Worm (Caenorhabditis elegans) whole organism, L2 larva: ENCODE data around the gene rsd-2.

Source experiments
- C34F6.9 ChIP-seq: fragments of 150-350 bp; optimal IDR thresholded peaks from 2 replicates; lab custom pipeline; 2014; ENCODE audit warnings: missing biosample characterization, missing genetic modification characterization
- R02D3.7 ChIP-seq: fragments of 150-350 bp; optimal IDR thresholded peaks from 2 replicates; lab custom pipeline; 2014; ENCODE audit warnings: missing biosample characterization, missing genetic modification characterization
- Y55F3AM.14 ChIP-seq: fragments of 200-800 bp; sonication (Bioruptor generic); optimal IDR thresholded peaks from 2 replicates; lab custom pipeline; 2018; ENCODE audit warnings: mild to moderate bottlenecking, missing genetic modification characterization, missing compliant biosample characterization
- alr-1 ChIP-seq: fragments of 150-350 bp; optimal IDR thresholded peaks from 2 replicates; lab custom pipeline; 2014; ENCODE audit warnings: missing biosample characterization, missing genetic modification characterization
- aly-2 ChIP-seq: fragments of 150-350 bp; optimal IDR thresholded peaks from 2 replicates; lab custom pipeline; 2014; ENCODE audit warnings: missing biosample characterization, missing genetic modification characterization
- ama-1 ChIP-seq: fragments of 150-350 bp; optimal IDR thresholded peaks from 2 replicates; lab custom pipeline; 2018; ENCODE audit warnings: inconsistent platforms
- blmp-1 ChIP-seq: sonication (generic microtip); optimal IDR thresholded peaks from 2 replicates; lab custom pipeline; 2017; ENCODE audit warnings: missing genetic modification characterization, mild to moderate bottlenecking, missing compliant biosample characterization, antibody characterized with exemption, moderate library complexity; ENCODE audit not compliant: insufficient read depth
- ceh-82 ChIP-seq: fragments of 150-350 bp; optimal IDR thresholded peaks from 2 replicates; lab custom pipeline; 2014; ENCODE audit warnings: missing biosample characterization, missing genetic modification characterization
- crh-2 ChIP-seq: sonication (generic microtip); optimal IDR thresholded peaks from 2 replicates; lab custom pipeline; 2017; ENCODE audit warnings: missing biosample characterization, missing genetic modification characterization
- dmd-4 ChIP-seq: sonication (generic microtip); optimal IDR thresholded peaks from 2 replicates; lab custom pipeline; 2017; ENCODE audit warnings: missing biosample characterization, missing genetic modification characterization
- egl-27 ChIP-seq: sonication (generic microtip); optimal IDR thresholded peaks from 3 replicates; lab custom pipeline; 2017; ENCODE audit warnings: missing biosample characterization, missing genetic modification reagents, missing genetic modification characterization
- fos-1 ChIP-seq: fragments of 150-350 bp; optimal IDR thresholded peaks from 2 replicates; lab custom pipeline; 2014; ENCODE audit warnings: missing biosample characterization, missing genetic modification characterization
- lin-11 ChIP-seq: fragments of 150-350 bp; sonication (generic microtip); optimal IDR thresholded peaks from 2 replicates; lab custom pipeline; 2014; ENCODE audit warnings: missing biosample characterization, missing genetic modification characterization, inconsistent platforms, mixed read lengths
- lin-39 ChIP-seq: fragments of 150-350 bp; optimal IDR thresholded peaks from 2 replicates; lab custom pipeline; 2014; ENCODE audit warnings: missing biosample characterization, missing genetic modification reagents, missing genetic modification characterization
- lsy-2 ChIP-seq, 2 experiments: fragments of 150-350 bp in 1 of 2; sonication (generic microtip) in 1 of 2; optimal IDR thresholded peaks; 2 replicates each; lab custom pipeline; 2014 to 2017; ENCODE audit warnings: missing biosample characterization in 2 of 2, missing genetic modification characterization in 2 of 2
- mbf-1 ChIP-seq: sonication (generic microtip); optimal IDR thresholded peaks from 2 replicates; lab custom pipeline; 2017; ENCODE audit warnings: missing biosample characterization, missing genetic modification characterization
- mdl-1 ChIP-seq, 2 experiments: fragments of 150-350 bp in 1 of 2; sonication (generic microtip) in 1 of 2; optimal IDR thresholded peaks; 2 replicates each; lab custom pipeline; 2017; ENCODE audit warnings: missing biosample characterization in 2 of 2, missing genetic modification characterization in 2 of 2
- nhr-10 ChIP-seq: sonication (generic microtip); optimal IDR thresholded peaks from 2 replicates; lab custom pipeline; 2017; ENCODE audit warnings: missing biosample characterization, missing genetic modification characterization
- nhr-11 ChIP-seq: fragments of 150-350 bp; optimal IDR thresholded peaks from 2 replicates; lab custom pipeline; 2014; ENCODE audit warnings: missing biosample characterization, missing genetic modification characterization
- nhr-12 ChIP-seq: fragments of 150-350 bp; optimal IDR thresholded peaks from 2 replicates; lab custom pipeline; 2014; ENCODE audit warnings: missing biosample characterization, missing genetic modification characterization
- nhr-129 ChIP-seq: fragments of 150-350 bp; optimal IDR thresholded peaks from 2 replicates; lab custom pipeline; 2014; ENCODE audit warnings: missing biosample characterization, missing genetic modification characterization
- nhr-23 ChIP-seq: fragments of 150-350 bp; optimal IDR thresholded peaks from 2 replicates; lab custom pipeline; 2014; ENCODE audit warnings: missing biosample characterization, missing genetic modification reagents, missing genetic modification characterization
- nhr-237 ChIP-seq: fragments of 150-350 bp; optimal IDR thresholded peaks from 2 replicates; lab custom pipeline; 2014; ENCODE audit warnings: missing biosample characterization, missing genetic modification characterization
- nhr-25 ChIP-seq: fragments of 150-350 bp; sonication (generic microtip); optimal IDR thresholded peaks from 3 replicates; lab custom pipeline; 2014; ENCODE audit warnings: missing biosample characterization, missing genetic modification characterization
- nhr-6 ChIP-seq: fragments of 150-350 bp; optimal IDR thresholded peaks from 2 replicates; lab custom pipeline; 2014; ENCODE audit warnings: missing biosample characterization, missing genetic modification characterization
- nhr-77 ChIP-seq: fragments of 150-350 bp; optimal IDR thresholded peaks from 2 replicates; lab custom pipeline; 2014; ENCODE audit warnings: missing biosample characterization, missing genetic modification characterization
- peb-1 ChIP-seq: fragments of 150-350 bp; optimal IDR thresholded peaks from 2 replicates; lab custom pipeline; 2014; ENCODE audit warnings: missing biosample characterization, missing genetic modification characterization
- sma-3 ChIP-seq: sonication (generic microtip); optimal IDR thresholded peaks from 2 replicates; lab custom pipeline; 2016; ENCODE audit warnings: missing genetic modification reagents, missing genetic modification characterization, missing compliant biosample characterization
- sma-9 ChIP-seq, 2 experiments: fragments of 150-350 bp in 1 of 2; sonication (generic microtip) in 1 of 2; optimal IDR thresholded peaks; 2 replicates each; lab custom pipeline; 2014 to 2016; ENCODE audit warnings: missing genetic modification characterization in 2 of 2, mild to moderate bottlenecking in 1 of 2, missing biosample characterization in 1 of 2, missing compliant biosample characterization in 1 of 2, missing genetic modification reagents in 1 of 2, moderate library complexity in 1 of 2
- snpc-4 ChIP-seq: fragments of 150-350 bp; optimal IDR thresholded peaks from 2 replicates; lab custom pipeline; 2014; ENCODE audit warnings: missing biosample characterization, missing genetic modification characterization
- unc-39 ChIP-seq: fragments of 150-350 bp; optimal IDR thresholded peaks from 2 replicates; lab custom pipeline; 2014; ENCODE audit warnings: missing biosample characterization, missing genetic modification characterization
- unc-62 ChIP-seq: fragments of 150-350 bp; optimal IDR thresholded peaks from 2 replicates; lab custom pipeline; 2014; ENCODE audit warnings: missing biosample characterization, missing genetic modification reagents, missing genetic modification characterization
- zag-1 ChIP-seq: fragments of 150-350 bp; optimal IDR thresholded peaks from 2 replicates; lab custom pipeline; 2014; ENCODE audit warnings: missing biosample characterization, missing genetic modification characterization
- ztf-1 ChIP-seq: fragments of 200-800 bp; sonication (Bioruptor generic); conservative IDR thresholded peaks from 2 replicates; pipeline ENCODE4 v1.3.6; 2022; ENCODE audit warnings: missing genetic modification characterization, missing compliant biosample characterization
- ztf-11 ChIP-seq: sonication (generic microtip); optimal IDR thresholded peaks from 2 replicates; lab custom pipeline; 2017; ENCODE audit warnings: missing biosample characterization, missing genetic modification characterization

Gene rsd-2

DNA sequence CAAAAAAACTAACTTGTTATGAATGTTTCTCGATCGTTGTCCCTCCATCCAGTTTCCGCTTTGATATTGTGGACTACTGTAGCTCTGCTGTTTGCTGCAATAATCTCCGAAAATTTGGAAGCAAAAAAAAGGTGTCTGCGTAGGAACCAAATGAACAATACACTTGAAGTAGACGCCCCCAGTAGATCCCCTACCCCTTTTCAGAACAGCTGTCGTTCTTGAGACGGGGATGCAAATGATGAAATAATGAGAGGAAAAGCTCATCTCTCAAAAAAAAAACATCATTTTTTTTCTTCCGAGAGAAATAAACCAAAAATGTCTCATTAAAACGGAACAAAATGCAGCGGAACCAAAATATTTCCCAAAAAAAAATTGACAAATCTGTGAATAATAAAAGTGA is 17.3 kb upstream of the rsd-2 start:
- TF ChIP-seq aly-2 (tag; lab: Kevin White, UChicago) (no peak), lsy-2 (tag; optimal IDR thresholded peaks at IDR 0.05; lab: Kevin White, UChicago) (no peak), nhr-129 (tag; lab: Kevin White, UChicago) (peak; percentile 58), fos-1 (no peak), mdl-1 (tag; optimal IDR thresholded peaks at IDR 0.05; lab: Kevin White, UChicago) (no peak), nhr-25 (tag; lab: Kevin White, UChicago) (no peak), nhr-237 (tag; lab: Kevin White, UChicago) (no peak), nhr-23 (tag; lab: Kevin White, UChicago) (no peak)
- TF ChIP-seq, all 48 proteins: peak for 1

DNA sequence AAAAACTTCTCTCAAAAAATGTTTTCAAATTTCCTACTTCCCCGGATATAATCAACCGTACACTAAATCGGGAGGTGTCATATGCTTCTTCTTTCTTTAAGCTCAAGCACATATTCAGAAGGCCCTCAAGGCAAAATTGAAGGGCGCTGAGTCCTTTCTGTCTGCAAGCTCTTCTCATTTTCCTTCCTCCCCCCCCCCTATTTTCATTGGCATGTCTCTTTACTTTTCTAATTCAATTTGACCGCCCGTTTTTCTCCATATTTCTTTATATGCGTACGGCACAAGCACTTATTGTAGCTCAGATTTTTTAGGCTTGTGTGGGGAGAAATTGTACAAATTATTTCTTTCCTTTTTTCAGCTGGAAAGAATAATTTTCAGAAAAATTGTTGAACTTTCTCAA is 15.4 kb upstream of the rsd-2 start:
- TF ChIP-seq R02D3.7 (tag; lab: Kevin White, UChicago) (no peak), nhr-11 (no peak), lin-11 (tag; lab: Kevin White, UChicago) (no peak), blmp-1 (tag; lab: Kevin White, UChicago) (no peak), unc-62 (no peak), lin-39 (tag; lab: Kevin White, UChicago) (no peak), zag-1 (no peak), mbf-1 (no peak), sma-9 (GFP tag; optimal IDR thresholded peaks at IDR 0.05; lab: Kevin White, UChicago) (no peak), sma-9 (tag; optimal IDR thresholded peaks at IDR 0.05; lab: Kevin White, UChicago) (no peak), nhr-77 (no peak), nhr-10 (no peak), crh-2 (tag; lab: Kevin White, UChicago) (no peak), egl-27 (tag; lab: Kevin White, UChicago) (no peak), alr-1 (no peak), nhr-12 (tag; lab: Kevin White, UChicago) (no peak), unc-39 (no peak), C34F6.9 (tag; lab: Kevin White, UChicago) (no peak), peb-1 (tag; lab: Kevin White, UChicago) (no peak)

- 0 out of 2 replicates have a peak, but pooled peaks have one; percentile 59 for TF ChIP-seq ztf-1 (GFP tag; lab: Robert Waterston, UW)
- no peak for TF ChIP-seq ama-1 (lab: Kevin White, UChicago)
These were observed 14.3 kb upstream of the rsd-2 start for ce11 chrIV:13554350-13554749.

ce11 chrIV:13549350-13549749 is 9.3 kb upstream of the rsd-2 start:
- TF ChIP-seq dmd-4 = no peak

- TF ChIP-seq fos-1 (peak; percentile 65), zag-1 (no peak)
These were observed 8.1 kb upstream of the rsd-2 start, which contains the start of gene F52G2.3 for ce11 chrIV:13548188-13548587. Gene F52G2.3, minus strand, starts transcription at chrIV:13548230.

DNA sequence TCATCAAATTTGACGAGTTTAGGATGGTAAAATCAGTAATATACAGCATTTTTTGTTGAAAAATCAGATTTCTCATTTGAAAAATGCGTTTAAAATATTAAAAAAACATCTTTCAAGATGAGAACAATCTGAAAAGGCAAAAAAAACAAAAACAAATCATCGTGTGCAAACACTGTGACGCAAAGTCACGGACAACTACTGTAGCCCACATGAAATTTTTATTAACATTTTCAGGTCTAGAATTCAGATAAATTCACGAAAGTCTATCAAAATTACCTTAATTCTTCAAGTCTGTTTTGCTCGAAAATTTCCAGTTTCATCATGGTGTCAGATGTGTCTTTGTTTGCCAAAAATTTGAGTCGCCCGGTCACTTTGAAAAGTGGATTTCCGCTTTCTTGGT is 1.2 kb downstream of the rsd-2 start:
- TF ChIP-seq lsy-2 (tag; optimal IDR thresholded peaks at IDR 0.05; lab: Kevin White, UChicago) (peak; percentile 5 to 84), nhr-10 (no peak)

DNA sequence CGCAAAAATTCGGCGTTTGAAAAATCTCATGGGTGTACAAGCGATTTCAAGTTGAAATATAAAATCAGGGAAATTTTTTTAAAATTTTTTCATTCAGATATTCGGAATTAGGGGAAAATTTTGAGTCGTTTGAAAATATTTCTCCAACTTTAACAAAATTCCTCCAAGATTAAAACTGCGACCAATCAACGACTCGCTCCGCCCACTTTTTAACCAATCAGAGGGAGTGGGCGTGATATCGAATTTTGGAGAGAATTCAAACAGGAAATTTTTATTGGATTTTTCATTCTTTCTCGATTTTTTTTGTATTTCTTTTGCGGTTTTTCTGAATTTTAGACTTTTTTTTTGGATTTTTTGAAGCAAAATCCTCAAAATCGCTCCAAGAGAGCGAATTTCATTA is 14.8 kb downstream of the rsd-2 start:
- no peak for TF ChIP-seq unc-62
- no peak for TF ChIP-seq ama-1 (lab: Kevin White, UChicago)
- no peak for TF ChIP-seq ztf-1 (GFP tag; lab: Robert Waterston, UW)
- no peak for TF ChIP-seq crh-2 (tag; lab: Kevin White, UChicago)
- no peak for TF ChIP-seq alr-1
- no peak for TF ChIP-seq ceh-82 (tag; lab: Kevin White, UChicago)
- no peak for TF ChIP-seq egl-27 (tag; lab: Kevin White, UChicago)
- TF ChIP-seq sma-3 (GFP tag; lab: Kevin White, UChicago) = no peak
- no peak for TF ChIP-seq nhr-11
- TF ChIP-seq ztf-11 (tag; lab: Kevin White, UChicago) = no peak
- TF ChIP-seq lsy-2 (tag; optimal IDR thresholded peaks at IDR 0.05; lab: Kevin White, UChicago) = no peak
- TF ChIP-seq nhr-6 (tag; lab: Kevin White, UChicago) = no peak
- no peak for TF ChIP-seq snpc-4
- no peak for TF ChIP-seq lin-11 (tag; lab: Kevin White, UChicago)
- no peak for TF ChIP-seq Y55F3AM.14 (GFP tag; lab: Kevin White, UChicago)
- TF ChIP-seq mdl-1 (tag; optimal IDR thresholded peaks at IDR 0.05; lab: Kevin White, UChicago) = no peak
- no peak for TF ChIP-seq aly-2 (tag; lab: Kevin White, UChicago)
- TF ChIP-seq nhr-12 (tag; lab: Kevin White, UChicago) = no peak
